Worm (Caenorhabditis elegans): Measurements from ENCODE around the gene ceh-30.

ceh-30 gene

ce11 chrX:3019996-3020395 lies 43.4 kb upstream of the ceh-30 start (continued):
- no peak for TF ChIP-seq nhr-90 (tag; optimal IDR thresholded peaks at IDR 0.05; ENCODE audit: poor library complexity)
- no peak for TF ChIP-seq lin-39 (tag; optimal IDR thresholded peaks at IDR 0.05)
- no peak for TF ChIP-seq dsc-1 (tag; optimal IDR thresholded peaks at IDR 0.05)
- TF ChIP-seq nhr-77 (tag; optimal IDR thresholded peaks at IDR 0.05) = no peak
- TF ChIP-seq tlp-1 (tag; optimal IDR thresholded peaks at IDR 0.05) = no peak
- TF ChIP-seq nhr-71 (tag; optimal IDR thresholded peaks at IDR 0.05) = peak; percentile 48
- TF ChIP-seq efl-1 (optimal IDR thresholded peaks at IDR 0.05) = no peak
- TF ChIP-seq efl-1 (GFP tag; optimal IDR thresholded peaks at IDR 0.05 in 1 of 2) = peak in 1 of 2 experiments; percentile 59

- TF ChIP-seq rnt-1 (tag; optimal IDR thresholded peaks at IDR 0.05) (peak; percentile 46), nhr-19 (GFP tag; conservative IDR thresholded peaks at IDR 0.05) (peak; percentile 47), ama-1 (optimal IDR thresholded peaks at IDR 0.05) (no peak), nhr-20 (tag; optimal IDR thresholded peaks at IDR 0.05) (peak; percentile 23), fkh-8 (tag; optimal IDR thresholded peaks at IDR 0.05) (no peak), tbx-2 (tag; optimal IDR thresholded peaks at IDR 0.05) (no peak), nhr-71 (tag; optimal IDR thresholded peaks at IDR 0.05) (peak; percentile 89), ztf-4 (tag; optimal IDR thresholded peaks at IDR 0.05) (no peak), snu-23 (GFP tag; optimal IDR thresholded peaks at IDR 0.05) (peak; percentile 51), hlh-4 (tag; optimal IDR thresholded peaks at IDR 0.05) (no peak), fkh-10 (GFP tag; optimal IDR thresholded peaks at IDR 0.05) (no peak), lin-14 (GFP tag; optimal IDR thresholded peaks at IDR 0.05) (peak; percentile 54), nhr-11 (tag; optimal IDR thresholded peaks at IDR 0.05) (no peak), zag-1 (tag; optimal IDR thresholded peaks at IDR 0.05) (no peak), ceh-90 (tag; optimal IDR thresholded peaks at IDR 0.05) (no peak), C16A3.4 (tag; optimal IDR thresholded peaks at IDR 0.05) (no peak), lin-13 (GFP tag; optimal IDR thresholded peaks at IDR 0.05) (no peak), lsy-2 (tag; optimal IDR thresholded peaks at IDR 0.05) (peak in 1 of 2 experiments; percentile 35), nhr-90 (tag; optimal IDR thresholded peaks at IDR 0.05; ENCODE audit: poor library complexity) (no peak), unc-130 (tag; optimal IDR thresholded peaks at IDR 0.05) (peak; percentile 6), dsc-1 (tag; optimal IDR thresholded peaks at IDR 0.05) (peak; percentile 76)
These were observed 41.9 kb upstream of the ceh-30 start for ce11 chrX:3021466-3021865.

- peak in 1 of 3 experiments; percentile 20 for TF ChIP-seq ceh-82 (tag; optimal IDR thresholded peaks at IDR 0.05)
- no peak for TF ChIP-seq xbp-1 (tag; optimal IDR thresholded peaks at IDR 0.05)
- no peak for TF ChIP-seq zag-1 (tag; optimal IDR thresholded peaks at IDR 0.05)
- TF ChIP-seq zip-4 (GFP tag; optimal IDR thresholded peaks at IDR 0.05) = peak; percentile 14
- peak; percentile 37 for TF ChIP-seq fkh-8 (tag; optimal IDR thresholded peaks at IDR 0.05)
- TF ChIP-seq egl-13 (tag; optimal IDR thresholded peaks at IDR 0.05) = no peak
- peak; percentile 24 for TF ChIP-seq nhr-85 (tag)
- peak; percentile 36 for TF ChIP-seq lin-14 (GFP tag; optimal IDR thresholded peaks at IDR 0.05)
- TF ChIP-seq fkh-4 (tag; optimal IDR thresholded peaks at IDR 0.05; ENCODE audit: borderline replicate concordance) = no peak
These were observed 40.9 kb upstream of the ceh-30 start for ce11 chrX:3022330-3023088.

ce11 chrX:3023552-3024183 lies 39.7 kb upstream of the ceh-30 start:
- TF ChIP-seq nhr-20 (tag; optimal IDR thresholded peaks at IDR 0.05) (peak; percentile 55), swsn-7 (tag; optimal IDR thresholded peaks at IDR 0.05) (peak; percentile 19), lsy-2 (tag; optimal IDR thresholded peaks at IDR 0.05) (peak; percentile 14 to 18), lin-35 (GFP tag; optimal IDR thresholded peaks at IDR 0.05) (peak in 1 of 2 experiments; percentile 0), mdl-1 (tag; optimal IDR thresholded peaks at IDR 0.05) (peak in 1 of 2 experiments; percentile 10), nhr-71 (tag; optimal IDR thresholded peaks at IDR 0.05) (peak; percentile 76), tlp-1 (tag; optimal IDR thresholded peaks at IDR 0.05) (no peak), unc-130 (tag; optimal IDR thresholded peaks at IDR 0.05) (peak; percentile 25), tbx-2 (tag; optimal IDR thresholded peaks at IDR 0.05) (peak; percentile 11), lin-14 (GFP tag; optimal IDR thresholded peaks at IDR 0.05) (peak; percentile 77), ztf-4 (tag; optimal IDR thresholded peaks at IDR 0.05) (peak; percentile 19), irx-1 (tag; optimal IDR thresholded peaks at IDR 0.05) (no peak), ama-1 (optimal IDR thresholded peaks at IDR 0.05) (no peak), mef-2 (tag; optimal IDR thresholded peaks at IDR 0.05) (peak; percentile 17), egl-27 (tag; optimal IDR thresholded peaks at IDR 0.05) (no peak), skn-1 (tag; optimal IDR thresholded peaks at IDR 0.05) (no peak), ceh-82 (tag; optimal IDR thresholded peaks at IDR 0.05) (peak in 1 of 3 experiments; percentile 39), blmp-1 (tag; optimal IDR thresholded peaks at IDR 0.05) (no peak), dsc-1 (tag; optimal IDR thresholded peaks at IDR 0.05) (peak; percentile 68), nhr-47 (tag; optimal IDR thresholded peaks at IDR 0.05) (peak; percentile 40), pag-3 (tag; optimal IDR thresholded peaks at IDR 0.05; ENCODE audit: borderline replicate concordance, insufficient read depth) (peak; percentile 68), snu-23 (GFP tag; optimal IDR thresholded peaks at IDR 0.05) (peak; percentile 72), aha-1 (tag; optimal IDR thresholded peaks at IDR 0.05) (no peak), nhr-19 (GFP tag; conservative IDR thresholded peaks at IDR 0.05) (peak; percentile 69), unc-86 (tag; optimal IDR thresholded peaks at IDR 0.05) (no peak)
